Fruit fly (Drosophila melanogaster) whole organism, wandering third instar larva: ENCODE data around the gene Prosbeta2R2.

Source experiments
- Dfd ChIP-seq: fragments of >200 bp; optimal IDR thresholded peaks from 2 replicates; lab custom pipeline; 2017; ENCODE audit warnings: missing biosample characterization, missing genetic modification characterization
- GATAd ChIP-seq: sonication (Bioruptor generic); optimal IDR thresholded peaks from 2 replicates; lab custom pipeline; 2016; ENCODE audit warnings: missing biosample characterization, missing genetic modification characterization
- jim ChIP-seq: fragments of 175-275, 200-325 bp; sonication (Bioruptor generic); optimal IDR thresholded peaks from 2 replicates; lab custom pipeline; 2016; ENCODE audit warnings: missing biosample characterization, mild to moderate bottlenecking, missing genetic modification characterization
- pan ChIP-seq: fragments of >200 bp; optimal IDR thresholded peaks from 2 replicates; lab custom pipeline; 2017
- psq ChIP-seq: fragments of 200-800 bp; sonication (Bioruptor generic); optimal IDR thresholded peaks from 3 replicates; lab custom pipeline; 2017; ENCODE audit warnings: missing biosample characterization, mild to moderate bottlenecking, missing genetic modification characterization, moderate library complexity
- rgr ChIP-seq: fragments of 200-800 bp; sonication (Bioruptor generic); optimal IDR thresholded peaks from 3 replicates; lab custom pipeline; 2016; ENCODE audit warnings: missing biosample characterization, mild to moderate bottlenecking, missing genetic modification characterization
- sv ChIP-seq: fragments of 200-800 bp; sonication (Bioruptor generic); optimal IDR thresholded peaks from 3 replicates; lab custom pipeline; 2016; ENCODE audit warnings: missing biosample characterization, missing genetic modification characterization
- usp ChIP-seq: fragments of >200 bp; optimal IDR thresholded peaks from 2 replicates; lab custom pipeline; 2017; ENCODE audit warnings: missing biosample characterization, missing genetic modification characterization

DNA sequence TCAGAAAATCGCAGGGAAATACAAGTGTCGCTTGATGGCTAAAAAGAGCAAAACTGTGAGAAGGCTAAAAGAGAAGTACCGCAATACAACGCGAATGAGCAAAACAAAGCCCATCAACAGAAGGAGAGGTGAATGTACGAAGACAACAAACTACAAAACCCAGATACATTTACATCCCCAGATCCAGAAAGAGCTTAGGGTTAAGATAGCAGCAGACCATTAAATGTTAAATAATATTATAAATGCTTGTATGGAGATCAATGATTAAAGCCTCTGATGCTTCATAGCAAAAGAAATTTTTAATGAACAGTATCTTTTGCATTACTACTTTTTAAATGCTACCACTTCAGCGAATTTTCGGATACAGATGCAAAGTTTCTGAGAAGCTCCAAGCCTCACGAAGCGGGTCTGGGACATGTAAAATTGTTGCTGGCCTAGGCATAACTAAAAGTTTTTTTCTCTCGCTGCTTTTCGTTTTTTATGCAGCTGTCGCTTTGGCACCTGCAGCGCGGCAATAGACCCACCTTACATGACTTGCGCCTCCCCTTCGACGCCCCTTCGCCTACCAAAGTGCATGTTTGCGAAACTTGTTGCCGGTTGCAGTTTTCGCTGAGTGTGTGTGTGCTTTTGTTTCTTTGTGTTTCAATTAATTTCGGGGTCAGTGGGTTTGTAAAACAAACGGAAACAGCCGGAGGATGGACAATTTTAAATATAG is 13.9 kb downstream of the Prosbeta2R2 start:
- TF ChIP-seq Dfd = no peak
- no peak for TF ChIP-seq GATAd (GFP tag; lab: Kevin White, UChicago)
- TF ChIP-seq jim (GFP tag; lab: Kevin White, UChicago) = no peak
- TF ChIP-seq usp (GFP tag; lab: Kevin White, UChicago) = no peak
- TF ChIP-seq psq (GFP tag; lab: Kevin White, UChicago) = no peak
- TF ChIP-seq pan (lab: Kevin White, UChicago) = no peak
- no peak for TF ChIP-seq rgr
- TF ChIP-seq sv (GFP tag; lab: Kevin White, UChicago) = no peak
